Fruit fly (Drosophila melanogaster): ENCODE data around the gene CG43348.

Gene CG43348

DNA sequence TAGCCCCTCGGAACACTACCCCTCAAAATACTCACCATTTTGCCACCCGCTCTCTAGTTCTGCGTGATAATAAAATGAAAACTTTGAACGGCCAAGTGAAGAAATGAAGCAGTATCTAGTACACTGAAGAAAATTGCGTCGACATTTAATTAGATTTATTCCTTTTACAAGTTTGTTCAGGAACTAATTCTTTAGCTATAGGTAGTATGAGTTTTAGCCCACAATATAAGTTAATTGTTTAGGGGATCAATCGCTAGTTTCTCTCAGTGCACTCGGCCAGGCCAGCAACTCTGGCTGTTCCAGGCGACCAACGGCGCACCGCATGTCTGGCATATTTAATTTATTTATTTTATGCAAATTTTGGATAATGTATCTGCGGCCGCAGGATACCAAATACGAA, 31.5 kb downstream of the CG43348 start:
- TF ChIP-seq tai (GFP tag; optimal IDR thresholded peaks at IDR 0.05) (no peak), Rel (GFP tag; optimal IDR thresholded peaks at IDR 0.05) (no peak), Rel (tag; optimal IDR thresholded peaks at IDR 0.05) (no peak), HLH106 (tag; optimal IDR thresholded peaks at IDR 0.05) (no peak), CrebA (GFP tag; optimal IDR thresholded peaks at IDR 0.05; ENCODE audit: borderline replicate concordance) (no peak), dsf (GFP tag; optimal IDR thresholded peaks at IDR 0.05; ENCODE audit: borderline replicate concordance) (no peak), Abd-B (GFP tag; optimal IDR thresholded peaks at IDR 0.05) (no peak), GATAd (GFP tag; optimal IDR thresholded peaks at IDR 0.05) (no peak), Dif (GFP tag; optimal IDR thresholded peaks at IDR 0.05; ENCODE audit: partially characterized antibody) (no peak), Dfd (GFP tag; optimal IDR thresholded peaks at IDR 0.05) (no peak), dl (GFP tag; optimal IDR thresholded peaks at IDR 0.05; ENCODE audit: insufficient read depth in 1 of 2, partially characterized antibody in 2 of 2) (no peak), OdsH (GFP tag; optimal IDR thresholded peaks at IDR 0.05) (no peak), sage (GFP tag; optimal IDR thresholded peaks at IDR 0.05) (no peak), Sp1 (GFP tag; optimal IDR thresholded peaks at IDR 0.05) (no peak), sv (GFP tag; optimal IDR thresholded peaks at IDR 0.05) (no peak), rgr (GFP tag; optimal IDR thresholded peaks at IDR 0.05) (no peak), h (GFP tag; optimal IDR thresholded peaks at IDR 0.05) (no peak)

DNA sequence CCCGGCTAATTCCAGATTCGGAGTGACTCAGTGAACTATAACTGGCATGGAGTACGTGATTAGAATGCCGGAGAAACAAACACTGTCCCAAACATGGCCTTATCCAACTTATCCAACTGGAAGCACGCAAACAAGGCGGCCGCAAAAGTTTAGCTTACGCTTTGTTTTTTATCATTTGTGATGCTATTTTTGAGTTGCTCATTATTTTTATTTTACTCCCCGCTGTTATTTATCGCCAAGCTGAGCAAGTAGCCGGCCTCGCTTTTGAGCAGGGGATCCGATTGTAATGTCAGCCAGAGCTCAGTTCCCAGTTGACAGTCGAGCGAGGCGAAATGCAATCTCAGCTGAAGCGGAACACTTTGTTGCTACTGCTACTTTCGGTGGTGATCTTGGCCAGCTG, 40.5 kb downstream of the CG43348 start, which contains the start of gene CG5397:
TSS of gene CG5397 (plus strand) at position 301 of the 400 bp plus-strand sequence.
- TF ChIP-seq psq (GFP tag; optimal IDR thresholded peaks at IDR 0.05) = no peak
- TF ChIP-seq Dif (GFP tag; optimal IDR thresholded peaks at IDR 0.05; ENCODE audit: partially characterized antibody) = no peak
- no peak for TF ChIP-seq rgr (GFP tag; optimal IDR thresholded peaks at IDR 0.05)
- TF ChIP-seq foxo (GFP tag; optimal IDR thresholded peaks at IDR 0.05) = no peak
- TF ChIP-seq Rel (GFP tag; optimal IDR thresholded peaks at IDR 0.05) = no peak
- TF ChIP-seq Rel (tag; optimal IDR thresholded peaks at IDR 0.05) = no peak
- TF ChIP-seq dmrt93B (GFP tag; optimal IDR thresholded peaks at IDR 0.05) = no peak
- no peak for TF ChIP-seq Jra (GFP tag; optimal IDR thresholded peaks at IDR 0.05)
- TF ChIP-seq jim (GFP tag; optimal IDR thresholded peaks at IDR 0.05) = no peak
- no peak for TF ChIP-seq CG32264 (GFP tag; optimal IDR thresholded peaks at IDR 0.05)
- TF ChIP-seq GATAd (GFP tag; optimal IDR thresholded peaks at IDR 0.05) = no peak
- no peak for TF ChIP-seq dl (GFP tag; optimal IDR thresholded peaks at IDR 0.05; ENCODE audit: insufficient read depth in 1 of 2, partially characterized antibody in 2 of 2)
- no peak for TF ChIP-seq pan (optimal IDR thresholded peaks at IDR 0.05)
- TF ChIP-seq tai (GFP tag; optimal IDR thresholded peaks at IDR 0.05) = no peak
- no peak for TF ChIP-seq Hr78 (GFP tag; optimal IDR thresholded peaks at IDR 0.05)
- TF ChIP-seq Mio (GFP tag; optimal IDR thresholded peaks at IDR 0.05) = no peak
- TF ChIP-seq br (GFP tag; optimal IDR thresholded peaks at IDR 0.05) = no peak
- TF ChIP-seq fru (GFP tag; optimal IDR thresholded peaks at IDR 0.05) = no peak

Measured in whole organism, wandering third instar larva.